Worm (Caenorhabditis elegans): ENCODE results near the gene T23D5.3.

ce11 chrV:15750130-15750529 lies 16.7 kb upstream of the T23D5.3 start, which contains the start of gene str-6:
- TF ChIP-seq ztf-11 (tag; optimal IDR thresholded peaks at IDR 0.05) (no peak), R02D3.7 (tag; optimal IDR thresholded peaks at IDR 0.05) (no peak)

Data from whole organism, L4 larva.